Fruit fly (Drosophila melanogaster): ENCODE results near the gene CG33509.

The CG33509 gene

DNA sequence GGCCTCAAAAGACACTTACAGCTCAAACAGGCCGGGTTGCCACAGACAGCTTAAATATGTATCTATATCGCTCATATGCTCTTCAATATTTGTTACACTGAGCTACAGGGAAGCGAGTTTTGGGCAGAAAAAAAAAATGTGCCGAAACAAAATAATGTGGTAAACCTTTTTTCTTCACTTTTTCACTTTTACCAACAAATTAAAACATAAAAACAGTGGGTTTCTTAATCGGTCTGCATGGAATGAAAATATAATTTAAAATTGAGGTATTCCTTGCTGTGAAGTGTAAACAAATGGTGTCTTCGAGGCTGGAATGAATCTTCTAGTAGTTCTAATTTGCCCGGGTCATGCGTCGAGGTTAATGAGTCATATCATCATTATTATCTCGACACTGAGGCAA lies 47.6 kb downstream of the CG33509 start (continued):
- no peak for TF ChIP-seq CG31388 (GFP tag; optimal IDR thresholded peaks at IDR 0.05)
- TF ChIP-seq CG15514 (GFP tag; optimal IDR thresholded peaks at IDR 0.05): peak; percentile 49
- no peak for TF ChIP-seq CG14860 (GFP tag; IDR thresholded peaks at IDR 0.05; ENCODE audit: partially characterized antibody)
- no peak for TF ChIP-seq pzg (GFP tag; optimal IDR thresholded peaks at IDR 0.05)
- no peak for TF ChIP-seq psq (GFP tag; optimal IDR thresholded peaks at IDR 0.05)

- TF ChIP-seq pfk (GFP tag; optimal IDR thresholded peaks at IDR 0.05): peak; percentile 56
- peak; percentile 19 for TF ChIP-seq CG12219 (GFP tag; optimal IDR thresholded peaks at IDR 0.05)
- no peak for TF ChIP-seq cwo (GFP tag; optimal IDR thresholded peaks at IDR 0.05)
- 0 out of 2 replicates have a peak, but pooled peaks have one; percentile 11 for TF ChIP-seq seq (GFP tag; IDR thresholded peaks at IDR 0.05)
- TF ChIP-seq bcd (GFP tag; optimal IDR thresholded peaks at IDR 0.05): peak; percentile 12
- TF ChIP-seq CG12104 (GFP tag; optimal IDR thresholded peaks at IDR 0.05): peak; percentile 4
- TF ChIP-seq CG17361 (GFP tag; IDR thresholded peaks at IDR 0.05): peak; percentile 48; the same call in 1 of the 3 replicates
- TF ChIP-seq sob (GFP tag; IDR thresholded peaks at IDR 0.05): no peak
- TF ChIP-seq phol (tag; optimal IDR thresholded peaks at IDR 0.05): no peak
- no peak for TF ChIP-seq HLH4C (GFP tag; IDR thresholded peaks at IDR 0.05; ENCODE audit: partially characterized antibody)
- peak; percentile 83 for TF ChIP-seq MTF-1 (GFP tag; optimal IDR thresholded peaks at IDR 0.05; ENCODE audit: borderline replicate concordance)
- TF ChIP-seq gem (tag; optimal IDR thresholded peaks at IDR 0.05): peak; percentile 34
- no peak for TF ChIP-seq wor (GFP tag; IDR thresholded peaks at IDR 0.05)
- TF ChIP-seq onecut (GFP tag; IDR thresholded peaks at IDR 0.05): peak; percentile 32; the same call in 1 of the 2 replicates
- TF ChIP-seq tll (GFP tag; optimal IDR thresholded peaks at IDR 0.05): peak in 1 of 2 experiments; percentile 50
- peak; percentile 19 for TF ChIP-seq CG15514 (GFP tag; optimal IDR thresholded peaks at IDR 0.05)
- TF ChIP-seq CG3995 (GFP tag; optimal IDR thresholded peaks at IDR 0.05): no peak
- no peak for TF ChIP-seq CG34224 (GFP tag; IDR thresholded peaks at IDR 0.05; ENCODE audit: partially characterized antibody)
- peak; percentile 12 for TF ChIP-seq CG17186 (GFP tag; optimal IDR thresholded peaks at IDR 0.05)
- peak; percentile 75 for TF ChIP-seq CG2678 (tag; optimal IDR thresholded peaks at IDR 0.05)
- TF ChIP-seq nerfin-1 (tag; optimal IDR thresholded peaks at IDR 0.05): peak; percentile 70
- TF ChIP-seq CG9932 (GFP tag; IDR thresholded peaks at IDR 0.05): no peak
- TF ChIP-seq CG9609 (GFP tag; optimal IDR thresholded peaks at IDR 0.05): no peak
- no peak for TF ChIP-seq Drgx (GFP tag; IDR thresholded peaks at IDR 0.05)
- TF ChIP-seq CG1233 (GFP tag; optimal IDR thresholded peaks at IDR 0.05): peak; percentile 73
- TF ChIP-seq ERR (GFP tag; optimal IDR thresholded peaks at IDR 0.05): no peak
- TF ChIP-seq CG7987 (GFP tag; optimal IDR thresholded peaks at IDR 0.05): peak; percentile 82
- TF ChIP-seq CG6683 (GFP tag; optimal IDR thresholded peaks at IDR 0.05): peak; percentile 36
- TF ChIP-seq Sry-β (GFP tag; optimal IDR thresholded peaks at IDR 0.05): peak; percentile 60
- peak; percentile 38 for TF ChIP-seq trem (tag; optimal IDR thresholded peaks at IDR 0.05)
- TF ChIP-seq CTCF (GFP tag; optimal IDR thresholded peaks at IDR 0.05): peak; percentile 13
- peak; percentile 9 for TF ChIP-seq CG4424 (GFP tag; optimal IDR thresholded peaks at IDR 0.05)
- peak; percentile 8 for TF ChIP-seq CG18764 (GFP tag; optimal IDR thresholded peaks at IDR 0.05)
- TF ChIP-seq Asciz (GFP tag; optimal IDR thresholded peaks at IDR 0.05): peak; percentile 90
- TF ChIP-seq CG6854 (GFP tag; optimal IDR thresholded peaks at IDR 0.05): peak; percentile 41
- no peak for TF ChIP-seq crol (GFP tag; IDR thresholded peaks at IDR 0.05)
- TF ChIP-seq sc (optimal IDR thresholded peaks at IDR 0.05): no peak
- TF ChIP-seq sc (GFP tag; optimal IDR thresholded peaks at IDR 0.05): peak; percentile 7
- TF ChIP-seq Blimp-1 (GFP tag; optimal IDR thresholded peaks at IDR 0.05): peak; percentile 77
- TF ChIP-seq Aef1 (GFP tag; IDR thresholded peaks at IDR 0.05): no peak
- TF ChIP-seq CG17568 (GFP tag; optimal IDR thresholded peaks at IDR 0.05): peak; percentile 73
- peak; percentile 70 for TF ChIP-seq CG3281 (GFP tag; optimal IDR thresholded peaks at IDR 0.05)
- TF ChIP-seq Hr39 (optimal IDR thresholded peaks at IDR 0.05): no peak
- TF ChIP-seq lab (GFP tag; optimal IDR thresholded peaks at IDR 0.05): peak; percentile 83
- peak; percentile 29 for TF ChIP-seq dmrt99B (tag; optimal IDR thresholded peaks at IDR 0.05)
Measured at dm6 chr2L:21037723-21038122, 48.6 kb downstream of the CG33509 start.
